Fruit fly (Drosophila melanogaster): Measurements from ENCODE around the gene NimB2.

Gene NimB2

dm6 chr2L:14011591-14012303 is 44.9 kb upstream of the NimB2 start (continued):
- TF ChIP-seq CG13287 (GFP tag; IDR thresholded peaks at IDR 0.05; ENCODE audit: partially characterized antibody) (peak; percentile 39; the same call in 1 of the 2 replicates), NC2α (GFP tag; optimal IDR thresholded peaks at IDR 0.05) (no peak), sqz (GFP tag; optimal IDR thresholded peaks at IDR 0.05) (no peak), ttk (GFP tag; IDR thresholded peaks at IDR 0.05) (peak; percentile 50; the same call in 1 of the 2 replicates), CG14710 (tag; optimal IDR thresholded peaks at IDR 0.05) (no peak), Gug (GFP tag; IDR thresholded peaks at IDR 0.05) (0 out of 4 replicates have a peak, but pooled peaks have one; percentile 18), CG32767 (GFP tag; IDR thresholded peaks at IDR 0.05) (no peak), emc (GFP tag; optimal IDR thresholded peaks at IDR 0.05) (no peak), zfh2 (GFP tag; optimal IDR thresholded peaks at IDR 0.05) (no peak), p53 (GFP tag; optimal IDR thresholded peaks at IDR 0.05) (no peak), Spps (tag; optimal IDR thresholded peaks at IDR 0.05) (no peak), CG3407 (GFP tag; optimal IDR thresholded peaks at IDR 0.05) (no peak), lbe (GFP tag; optimal IDR thresholded peaks at IDR 0.05) (no peak), CG13123 (GFP tag; optimal IDR thresholded peaks at IDR 0.05) (no peak), Fer2 (tag; optimal IDR thresholded peaks at IDR 0.05) (no peak), B-H1 (GFP tag; IDR thresholded peaks at IDR 0.05) (peak; percentile 19; the same call in 1 of the 3 replicates), sob (GFP tag; IDR thresholded peaks at IDR 0.05) (peak; percentile 64), ems (GFP tag; optimal IDR thresholded peaks at IDR 0.05) (no peak), seq (GFP tag; IDR thresholded peaks at IDR 0.05) (no peak), CG10431 (GFP tag; optimal IDR thresholded peaks at IDR 0.05) (no peak), toy (GFP tag; IDR thresholded peaks at IDR 0.05) (no peak), CG7556 (GFP tag; optimal IDR thresholded peaks at IDR 0.05) (no peak), Atf-2 (GFP tag; optimal IDR thresholded peaks at IDR 0.05) (no peak), peb (GFP tag; IDR thresholded peaks at IDR 0.05) (no peak), NC2β (GFP tag; optimal IDR thresholded peaks at IDR 0.05) (no peak), CG30431 (GFP tag; optimal IDR thresholded peaks at IDR 0.05) (no peak), CG12071 (GFP tag; optimal IDR thresholded peaks at IDR 0.05) (no peak), gcm2 (GFP tag; optimal IDR thresholded peaks at IDR 0.05) (no peak), wor (GFP tag; IDR thresholded peaks at IDR 0.05) (no peak), eyg (GFP tag; optimal IDR thresholded peaks at IDR 0.05) (no peak), mirr (GFP tag; optimal IDR thresholded peaks at IDR 0.05) (no peak), sisA (GFP tag; IDR thresholded peaks at IDR 0.05) (no peak; the same call in 1 of the 2 replicates), sug (tag; optimal IDR thresholded peaks at IDR 0.05) (peak; percentile 41), CG12155 (GFP tag; optimal IDR thresholded peaks at IDR 0.05) (peak; percentile 36), Nf-YA (GFP tag; IDR thresholded peaks at IDR 0.05) (no peak), hb (GFP tag; IDR thresholded peaks at IDR 0.05; ENCODE audit: partially characterized antibody) (no peak), rib (GFP tag; IDR thresholded peaks at IDR 0.05) (peak; percentile 12; the same call in 1 of the 2 replicates), dan (GFP tag; IDR thresholded peaks at IDR 0.05) (no peak), CG13894 (tag; optimal IDR thresholded peaks at IDR 0.05) (peak; percentile 53), fd3F (GFP tag; optimal IDR thresholded peaks at IDR 0.05) (no peak), CG12299 (tag; optimal IDR thresholded peaks at IDR 0.05) (peak; percentile 26), CG10147 (GFP tag; optimal IDR thresholded peaks at IDR 0.05) (peak; percentile 8), inv (GFP tag; IDR thresholded peaks at IDR 0.05; ENCODE audit: partially characterized antibody) (no peak), gt (GFP tag; IDR thresholded peaks at IDR 0.05) (no peak), CG12219 (GFP tag; optimal IDR thresholded peaks at IDR 0.05) (no peak), CG12942 (GFP tag; optimal IDR thresholded peaks at IDR 0.05) (no peak), CG17912 (GFP tag; optimal IDR thresholded peaks at IDR 0.05) (no peak), Lhr (GFP tag; optimal IDR thresholded peaks at IDR 0.05) (peak; percentile 4), aop (GFP tag; IDR thresholded peaks at IDR 0.05) (no peak), CG14050 (GFP tag; IDR thresholded peaks at IDR 0.05) (peak; percentile 25; the same call in 1 of the 3 replicates), CG12391 (tag; optimal IDR thresholded peaks at IDR 0.05) (no peak)
